Fruit fly (Drosophila melanogaster) whole organism, wandering third instar larva: ENCODE measurements around the gene tho2.

ENCODE experiments used
- Dif ChIP-seq: fragments of 200-275, 200-300 bp; sonication (Bioruptor generic); optimal IDR thresholded peaks from 2 replicates; lab custom pipeline; 2018; ENCODE audit warnings: missing biosample characterization, missing genetic modification characterization; ENCODE audit not compliant: partially characterized antibody
- GATAd ChIP-seq: sonication (Bioruptor generic); optimal IDR thresholded peaks from 2 replicates; lab custom pipeline; 2016; ENCODE audit warnings: missing biosample characterization, missing genetic modification characterization
- HLH106 ChIP-seq: fragments of 200-800 bp; optimal IDR thresholded peaks from 3 replicates; lab custom pipeline; 2019; ENCODE audit warnings: missing biosample characterization, mild to moderate bottlenecking, missing genetic modification characterization, moderate library complexity
- Vsx2 ChIP-seq: fragments of 200-300, 225-300 bp; sonication (Bioruptor generic); optimal IDR thresholded peaks from 2 replicates; lab custom pipeline; 2018; ENCODE audit warnings: missing biosample characterization, missing genetic modification characterization; ENCODE audit not compliant: partially characterized antibody
- dmrt93B ChIP-seq: fragments of 200-800 bp; sonication (Bioruptor generic); optimal IDR thresholded peaks from 2 replicates; lab custom pipeline; 2018; ENCODE audit warnings: missing biosample characterization, mild to moderate bottlenecking, missing genetic modification characterization
- h ChIP-seq: fragments of 200-800 bp; sonication (Bioruptor generic); optimal IDR thresholded peaks from 3 replicates; lab custom pipeline; 2016; ENCODE audit warnings: missing biosample characterization, mild to moderate bottlenecking, missing genetic modification characterization
- jim ChIP-seq: fragments of 175-275, 200-325 bp; sonication (Bioruptor generic); optimal IDR thresholded peaks from 2 replicates; lab custom pipeline; 2016; ENCODE audit warnings: missing biosample characterization, mild to moderate bottlenecking, missing genetic modification characterization
- pan ChIP-seq: fragments of >200 bp; optimal IDR thresholded peaks from 2 replicates; lab custom pipeline; 2017
- psq ChIP-seq: fragments of 200-800 bp; sonication (Bioruptor generic); optimal IDR thresholded peaks from 3 replicates; lab custom pipeline; 2017; ENCODE audit warnings: missing biosample characterization, mild to moderate bottlenecking, missing genetic modification characterization, moderate library complexity
- usp ChIP-seq: fragments of >200 bp; optimal IDR thresholded peaks from 2 replicates; lab custom pipeline; 2017; ENCODE audit warnings: missing biosample characterization, missing genetic modification characterization
- woc ChIP-seq: sonication (Bioruptor generic); optimal IDR thresholded peaks from 2 replicates; lab custom pipeline; 2016; ENCODE audit warnings: missing biosample characterization, mild to moderate bottlenecking, missing genetic modification characterization

dm6 chr2L:2194305-2194828 is 49.4 kb upstream of the tho2 start:
- TF ChIP-seq h (GFP tag; lab: Kevin White, UChicago), result peak; percentile 2
- TF ChIP-seq dmrt93B (GFP tag; lab: Kevin White, UChicago), result no peak
- no peak for TF ChIP-seq psq
- TF ChIP-seq GATAd (GFP tag; lab: Kevin White, UChicago), result no peak
- TF ChIP-seq Vsx2 (GFP tag; lab: Kevin White, UChicago), result peak; percentile 32
- no peak for TF ChIP-seq woc (GFP tag; lab: Kevin White, UChicago)
- no peak for TF ChIP-seq jim (GFP tag; lab: Kevin White, UChicago)
- no peak for TF ChIP-seq usp (GFP tag; lab: Kevin White, UChicago)
- peak; percentile 67 for TF ChIP-seq Dif (GFP tag; lab: Kevin White, UChicago)
- TF ChIP-seq pan (lab: Kevin White, UChicago), result no peak
- TF ChIP-seq HLH106 (tag; lab: Kevin White, UChicago), result no peak
